Worm (Caenorhabditis elegans) whole organism, midembryonic: ENCODE data around the gene lgc-27.

Experiments used
- T22C8.4 ChIP-seq: fragments of 200-800 bp; sonication (Bioruptor generic); IDR thresholded peaks from 2 replicates; pipeline ENCODE4 v1.3.6; 2022; ENCODE audit warnings: missing genetic modification characterization, missing compliant biosample characterization
- cog-1 ChIP-seq: sonication (generic microtip); optimal IDR thresholded peaks from 2 replicates; lab custom pipeline; 2016; ENCODE audit warnings: missing genetic modification characterization, missing compliant biosample characterization
- flt-1 ChIP-seq: fragments of 200-800 bp; sonication (Bioruptor generic); IDR thresholded peaks from 2 replicates; pipeline ENCODE4 v1.3.6; 2022; ENCODE audit warnings: missing genetic modification characterization, missing compliant biosample characterization
- klf-2 ChIP-seq: fragments of 200-800 bp; sonication (Bioruptor generic); conservative IDR thresholded peaks from 2 replicates; pipeline ENCODE4 v1.3.6; 2022; ENCODE audit warnings: missing genetic modification reagents, missing genetic modification characterization, missing compliant biosample characterization
- med-1 ChIP-seq: sonication (generic microtip); optimal IDR thresholded peaks from 2 replicates; lab custom pipeline; 2017; ENCODE audit warnings: missing genetic modification characterization, mild to moderate bottlenecking, missing compliant biosample characterization, antibody characterized with exemption, missing genetic modification reagents; ENCODE audit not compliant: insufficient read depth
- ref-1 ChIP-seq: fragments of 200-800 bp; sonication (Bioruptor generic); conservative IDR thresholded peaks from 2 replicates; pipeline ENCODE4 v1.3.6; 2022; ENCODE audit warnings: missing genetic modification reagents, missing genetic modification characterization, missing compliant biosample characterization
- tab-1 ChIP-seq: fragments of 200-800 bp; sonication (Bioruptor generic); IDR thresholded peaks from 2 replicates; pipeline ENCODE4 v1.3.6; 2022; ENCODE audit warnings: missing genetic modification characterization, missing compliant biosample characterization
- ztf-23 ChIP-seq: fragments of 200-800 bp; sonication (Bioruptor generic); IDR thresholded peaks from 2 replicates; pipeline ENCODE4 v1.3.6; 2022; ENCODE audit warnings: missing genetic modification reagents, missing genetic modification characterization, missing compliant biosample characterization
- ztf-29 ChIP-seq: fragments of 200-800 bp; sonication (Bioruptor generic); IDR thresholded peaks from 2 replicates; pipeline ENCODE4 v1.3.6; 2022; ENCODE audit warnings: missing genetic modification reagents, missing genetic modification characterization, missing compliant biosample characterization

Gene lgc-27

DNA sequence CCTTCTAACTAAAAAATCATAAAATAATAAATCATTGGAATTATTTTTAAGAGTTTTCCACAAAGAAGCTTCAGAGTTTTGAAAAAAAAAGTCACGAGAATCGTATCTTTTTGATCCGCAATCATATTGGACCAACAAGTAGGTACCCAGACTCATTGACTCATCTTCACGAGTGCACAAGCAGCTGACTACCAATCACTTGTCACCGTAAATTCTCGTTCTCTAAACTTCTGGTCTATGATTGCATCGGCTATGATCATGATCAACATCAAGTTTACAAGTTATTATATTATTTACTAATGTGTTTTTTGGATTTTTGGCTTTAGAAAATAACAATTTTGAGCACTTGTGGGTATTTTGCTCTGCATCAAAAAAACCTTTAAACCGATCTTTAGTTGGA, 27.4 kb downstream of the lgc-27 start:
- TF ChIP-seq T22C8.4 (GFP tag; lab: Robert Waterston, UW) = no peak

- TF ChIP-seq tab-1 (no peak), med-1 (GFP tag; lab: Kevin White, UChicago) (no peak)
Measured at ce11 chrII:4677916-4678315, 29.0 kb downstream of the lgc-27 start, which contains the start of gene T05A7.1. Gene T05A7.1, plus strand, starts transcription at chrII:4678216.

- TF ChIP-seq tab-1 = no peak
- TF ChIP-seq T22C8.4 (GFP tag; lab: Robert Waterston, UW) = no peak
- no peak for TF ChIP-seq ref-1 (GFP tag; lab: Robert Waterston, UW)
- TF ChIP-seq flt-1 (GFP tag; lab: Robert Waterston, UW) = no peak
- no peak for TF ChIP-seq med-1 (GFP tag; lab: Kevin White, UChicago)
- no peak for TF ChIP-seq ztf-29
- TF ChIP-seq ztf-23 (GFP tag; lab: Robert Waterston, UW) = no peak
- no peak for TF ChIP-seq cog-1 (tag; lab: Kevin White, UChicago)
- no peak for TF ChIP-seq klf-2 (GFP tag; lab: Robert Waterston, UW)
Measured at ce11 chrII:4681391-4681790, 32.5 kb downstream of the lgc-27 start, which contains the start of gene T05A7.7. Gene T05A7.7, minus strand, starts transcription at chrII:4681491.

- TF ChIP-seq tab-1 = no peak
- TF ChIP-seq cog-1 (tag; lab: Kevin White, UChicago) = no peak
- no peak for TF ChIP-seq ref-1 (GFP tag; lab: Robert Waterston, UW)
- no peak for TF ChIP-seq flt-1 (GFP tag; lab: Robert Waterston, UW)
- TF ChIP-seq ztf-23 (GFP tag; lab: Robert Waterston, UW) = no peak
- TF ChIP-seq med-1 (GFP tag; lab: Kevin White, UChicago) = no peak
- no peak for TF ChIP-seq ztf-29
- TF ChIP-seq klf-2 (GFP tag; lab: Robert Waterston, UW) = no peak
- TF ChIP-seq T22C8.4 (GFP tag; lab: Robert Waterston, UW) = no peak
Measured at ce11 chrII:4683693-4684092, 34.8 kb downstream of the lgc-27 start, which contains the start of gene sre-40. Gene sre-40, minus strand, starts transcription at chrII:4683793.

ce11 chrII:4684852-4685251, 36.0 kb downstream of the lgc-27 start:
- TF ChIP-seq ztf-29 = no peak
- no peak for TF ChIP-seq klf-2 (GFP tag; lab: Robert Waterston, UW)
- TF ChIP-seq flt-1 (GFP tag; lab: Robert Waterston, UW) = no peak
- no peak for TF ChIP-seq ref-1 (GFP tag; lab: Robert Waterston, UW)
- no peak for TF ChIP-seq med-1 (GFP tag; lab: Kevin White, UChicago)
- no peak for TF ChIP-seq cog-1 (tag; lab: Kevin White, UChicago)
- TF ChIP-seq tab-1 = no peak
- no peak for TF ChIP-seq T22C8.4 (GFP tag; lab: Robert Waterston, UW)

- TF ChIP-seq ztf-23 (GFP tag; lab: Robert Waterston, UW) (no peak), med-1 (GFP tag; lab: Kevin White, UChicago) (no peak), flt-1 (GFP tag; lab: Robert Waterston, UW) (no peak), ztf-29 (no peak), tab-1 (no peak), ref-1 (GFP tag; lab: Robert Waterston, UW) (no peak), T22C8.4 (GFP tag; lab: Robert Waterston, UW) (no peak), cog-1 (tag; lab: Kevin White, UChicago) (no peak), klf-2 (GFP tag; lab: Robert Waterston, UW) (no peak)
Measured at ce11 chrII:4686941-4687340, 38.1 kb downstream of the lgc-27 start, which contains the start of gene sre-39. Gene sre-39, plus strand, starts transcription at chrII:4687241.

ce11 chrII:4689477-4689876, 40.6 kb downstream of the lgc-27 start, which contains the start of gene F10G7.12:
Gene F10G7.12, plus strand, starts transcription at chrII:4689777.
- no peak for TF ChIP-seq cog-1 (tag; lab: Kevin White, UChicago)
- TF ChIP-seq ref-1 (GFP tag; lab: Robert Waterston, UW) = no peak
- no peak for TF ChIP-seq tab-1
- no peak for TF ChIP-seq ztf-29
- no peak for TF ChIP-seq flt-1 (GFP tag; lab: Robert Waterston, UW)
- no peak for TF ChIP-seq T22C8.4 (GFP tag; lab: Robert Waterston, UW)
- no peak for TF ChIP-seq ztf-23 (GFP tag; lab: Robert Waterston, UW)
- no peak for TF ChIP-seq klf-2 (GFP tag; lab: Robert Waterston, UW)
- TF ChIP-seq med-1 (GFP tag; lab: Kevin White, UChicago) = no peak

DNA sequence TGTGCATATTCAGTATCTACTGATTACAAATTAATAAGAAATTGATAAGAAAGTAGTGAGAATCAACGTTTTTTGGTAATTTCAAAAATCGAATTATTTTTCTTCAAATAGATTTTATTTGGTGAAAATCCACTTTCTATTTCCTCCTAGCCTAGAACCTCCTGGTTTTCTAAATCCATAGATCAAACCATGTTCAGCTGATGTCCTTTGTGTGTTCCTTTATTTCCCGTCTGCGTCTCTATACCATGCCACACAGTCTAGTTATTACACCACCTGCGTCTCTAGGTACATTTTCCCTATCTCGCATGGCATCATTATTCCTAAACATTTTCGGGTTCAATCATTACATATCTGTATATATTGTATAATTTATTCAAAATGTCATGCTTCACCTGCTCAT, 44.2 kb downstream of the lgc-27 start, which contains the start of gene F10G7.5:
Gene F10G7.5 (plus strand): TSS at position 286 of the 400 bp plus-strand sequence.
- TF ChIP-seq cog-1 (tag; lab: Kevin White, UChicago) (peak; percentile 28), T22C8.4 (GFP tag; lab: Robert Waterston, UW) (no peak)

DNA sequence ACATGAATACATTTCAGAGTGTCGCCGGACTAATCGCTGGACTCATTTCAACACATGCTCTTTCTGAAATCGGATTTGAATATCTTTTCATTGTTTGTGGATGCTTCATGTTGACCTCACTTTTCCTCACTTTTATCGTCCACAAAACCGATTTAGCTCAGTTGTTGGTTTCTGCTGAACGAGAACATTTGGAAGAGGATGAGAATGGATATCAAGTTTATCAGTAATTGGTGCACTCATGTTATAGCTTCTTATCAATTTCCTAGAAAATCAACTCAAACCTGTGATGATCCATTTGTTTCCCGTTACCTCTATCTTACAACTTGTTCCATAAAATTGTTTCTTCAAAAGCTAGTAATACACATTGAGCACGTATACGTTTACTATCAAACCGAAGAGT, 47.2 kb downstream of the lgc-27 start:
- TF ChIP-seq med-1 (GFP tag; lab: Kevin White, UChicago) = no peak
- TF ChIP-seq flt-1 (GFP tag; lab: Robert Waterston, UW) = no peak
- TF ChIP-seq ztf-23 (GFP tag; lab: Robert Waterston, UW) = no peak
- TF ChIP-seq ztf-29 = no peak
- TF ChIP-seq ref-1 (GFP tag; lab: Robert Waterston, UW) = no peak
- TF ChIP-seq klf-2 (GFP tag; lab: Robert Waterston, UW) = no peak
- no peak for TF ChIP-seq tab-1
- no peak for TF ChIP-seq T22C8.4 (GFP tag; lab: Robert Waterston, UW)
- no peak for TF ChIP-seq cog-1 (tag; lab: Kevin White, UChicago)

ce11 chrII:4698266-4698771, 49.4 kb downstream of the lgc-27 start, which contains the start of the genes rpn-5 and scc-1:
Gene rpn-5, minus strand, starts transcription at chrII:4698427.
Gene scc-1, plus strand, starts transcription at chrII:4698721.
- no peak for TF ChIP-seq T22C8.4 (GFP tag; lab: Robert Waterston, UW)
- TF ChIP-seq flt-1 (GFP tag; lab: Robert Waterston, UW) = no peak
- no peak for TF ChIP-seq ztf-23 (GFP tag; lab: Robert Waterston, UW)
- TF ChIP-seq klf-2 (GFP tag; lab: Robert Waterston, UW) = no peak
- no peak for TF ChIP-seq cog-1 (tag; lab: Kevin White, UChicago)
- no peak for TF ChIP-seq ref-1 (GFP tag; lab: Robert Waterston, UW)
- no peak for TF ChIP-seq ztf-29
